Fruit fly (Drosophila melanogaster) whole organism, embryonic: ENCODE results near the gene CG14818.

Experiments used
- Bdp1 ChIP-seq: fragments of 200-800 bp; sonication (Bioruptor generic); optimal IDR thresholded peaks from 3 replicates; lab custom pipeline; 2016; ENCODE audit warnings: missing biosample characterization, missing genetic modification characterization
- CG10274 ChIP-seq: fragments of 200-800 bp; sonication (Bioruptor generic); optimal IDR thresholded peaks from 3 replicates; lab custom pipeline; 2017; ENCODE audit warnings: missing biosample characterization, mild to moderate bottlenecking, missing genetic modification characterization
- CG10979 ChIP-seq: fragments of 200-800 bp; sonication (Bioruptor generic); optimal IDR thresholded peaks from 2 replicates; lab custom pipeline; 2018; ENCODE audit warnings: missing biosample characterization, mild to moderate bottlenecking, missing genetic modification characterization, moderate library complexity
- CG12155 ChIP-seq: fragments of 200-800 bp; sonication (Bioruptor generic); optimal IDR thresholded peaks from 3 replicates; lab custom pipeline; 2016; ENCODE audit warnings: missing biosample characterization, missing genetic modification characterization
- CG12219 ChIP-seq: fragments of 200-800 bp; sonication (Bioruptor generic); optimal IDR thresholded peaks from 3 replicates; lab custom pipeline; 2018; ENCODE audit warnings: missing biosample characterization, mild to moderate bottlenecking, missing genetic modification characterization
- CG13624 ChIP-seq: fragments of 200-800 bp; sonication (Bioruptor generic); optimal IDR thresholded peaks from 2 replicates; lab custom pipeline; 2016; ENCODE audit warnings: missing biosample characterization, missing genetic modification characterization
- CG13775 ChIP-seq: fragments of 200-800 bp; sonication (Bioruptor generic); optimal IDR thresholded peaks from 3 replicates; lab custom pipeline; 2017; ENCODE audit warnings: missing biosample characterization, mild to moderate bottlenecking, missing genetic modification characterization
- CG14050 ChIP-seq: fragments of 200-800 bp; sonication (Bioruptor generic); IDR thresholded peaks from 3 replicates; pipeline ENCODE4 v1.3.6; 2022; ENCODE audit warnings: missing biosample characterization, missing genetic modification characterization
- CG14441 ChIP-seq: fragments of 200-800 bp; sonication (Bioruptor generic); IDR thresholded peaks from 2 replicates; pipeline ENCODE4 v1.3.6; 2022; ENCODE audit warnings: missing biosample characterization, missing genetic modification characterization
- CG14965 ChIP-seq: fragments of 200-800 bp; sonication (Bioruptor generic); optimal IDR thresholded peaks from 2 replicates; lab custom pipeline; 2016; ENCODE audit warnings: missing biosample characterization, missing genetic modification characterization, borderline replicate concordance
- CG15601 ChIP-seq: fragments of 200-800 bp; sonication (Bioruptor generic); optimal IDR thresholded peaks from 3 replicates; lab custom pipeline; 2019; ENCODE audit warnings: missing biosample characterization, mild to moderate bottlenecking, missing genetic modification characterization, moderate library complexity
- CG16815 ChIP-seq: fragments of 200-800 bp; sonication (Bioruptor generic); optimal IDR thresholded peaks from 3 replicates; lab custom pipeline; 2017; ENCODE audit warnings: missing biosample characterization, mild to moderate bottlenecking, missing genetic modification characterization
- CG17802 ChIP-seq: fragments of 200-800 bp; sonication (Bioruptor generic); optimal IDR thresholded peaks from 2 replicates; lab custom pipeline; 2018; ENCODE audit warnings: missing biosample characterization, mild to moderate bottlenecking, missing genetic modification characterization, moderate library complexity
- CG18619 ChIP-seq: fragments of 200-800 bp; sonication (Bioruptor generic); optimal IDR thresholded peaks from 3 replicates; lab custom pipeline; 2017; ENCODE audit warnings: missing biosample characterization, mild to moderate bottlenecking, missing genetic modification characterization
- CG18764 ChIP-seq: fragments of 200-800 bp; sonication (Bioruptor generic); optimal IDR thresholded peaks from 3 replicates; lab custom pipeline; 2016; ENCODE audit warnings: missing biosample characterization, missing genetic modification characterization
- CG3281 ChIP-seq: fragments of 200-800 bp; sonication (Bioruptor generic); optimal IDR thresholded peaks from 3 replicates; lab custom pipeline; 2017; ENCODE audit warnings: missing biosample characterization, mild to moderate bottlenecking, missing genetic modification characterization
- CG3995 ChIP-seq: fragments of 200-800 bp; sonication (Bioruptor generic); optimal IDR thresholded peaks from 3 replicates; lab custom pipeline; 2016; ENCODE audit warnings: missing biosample characterization, missing genetic modification characterization
- CG4282 ChIP-seq: fragments of 200-800 bp; sonication (Bioruptor generic); optimal IDR thresholded peaks from 2 replicates; lab custom pipeline; 2016; ENCODE audit warnings: missing biosample characterization, missing genetic modification characterization
- CG7372 ChIP-seq: fragments of 200-800 bp; sonication (Bioruptor generic); IDR thresholded peaks from 2 replicates; pipeline ENCODE4 v1.3.6; 2022; ENCODE audit warnings: missing biosample characterization, missing genetic modification characterization
- CG7987 ChIP-seq: fragments of 200-800 bp; sonication (Bioruptor generic); optimal IDR thresholded peaks from 2 replicates; lab custom pipeline; 2018; ENCODE audit warnings: missing biosample characterization, mild to moderate bottlenecking, missing genetic modification characterization, moderate library complexity
- CG8089 ChIP-seq: fragments of 200-800 bp; sonication (Bioruptor generic); optimal IDR thresholded peaks from 3 replicates; lab custom pipeline; 2016; ENCODE audit warnings: missing biosample characterization, missing genetic modification characterization
- CG8944 ChIP-seq: fragments of 200-800 bp; sonication (Bioruptor generic); optimal IDR thresholded peaks from 3 replicates; lab custom pipeline; 2016; ENCODE audit warnings: missing biosample characterization, missing genetic modification characterization
- CG9215 ChIP-seq: fragments of 200-800 bp; sonication (Bioruptor generic); IDR thresholded peaks from 2 replicates; pipeline ENCODE4 v1.3.6; 2022; ENCODE audit warnings: missing biosample characterization, missing genetic modification characterization
- Camta ChIP-seq: fragments of 200-800 bp; sonication (Bioruptor generic); optimal IDR thresholded peaks from 2 replicates; lab custom pipeline; 2016; ENCODE audit warnings: missing biosample characterization, missing genetic modification characterization
- ERR ChIP-seq: fragments of 200-800 bp; sonication (Bioruptor generic); optimal IDR thresholded peaks from 2 replicates; lab custom pipeline; 2016; ENCODE audit warnings: missing biosample characterization, missing genetic modification characterization
- Eip74EF ChIP-seq, 2 experiments: fragments of 200-800 bp in 1 of 2; fragments of >200 bp in 1 of 2; sonication (Bioruptor generic) in 1 of 2; optimal IDR thresholded peaks; 2 replicates each; lab custom pipeline; 2017 to 2019; ENCODE audit warnings: missing biosample characterization in 2 of 2, missing genetic modification characterization in 2 of 2, mild to moderate bottlenecking in 1 of 2, moderate library complexity in 1 of 2
- Gsc ChIP-seq: fragments of 200-800 bp; sonication (Bioruptor generic); IDR thresholded peaks from 2 replicates; pipeline ENCODE4 v1.3.6; 2022; ENCODE audit warnings: missing biosample characterization, missing genetic modification characterization
- Mes4 ChIP-seq: fragments of 200-800 bp; sonication (Bioruptor generic); optimal IDR thresholded peaks from 2 replicates; lab custom pipeline; 2016; ENCODE audit warnings: missing biosample characterization, missing genetic modification characterization
- Opbp ChIP-seq: fragments of 200-800 bp; sonication (Bioruptor generic); IDR thresholded peaks from 3 replicates; pipeline ENCODE4 v1.3.6; 2022; ENCODE audit warnings: missing biosample characterization, missing genetic modification characterization; ENCODE audit not compliant: partially characterized antibody
- Sin3A ChIP-seq: fragments of >200 bp; optimal IDR thresholded peaks from 2 replicates; lab custom pipeline; 2018
- al ChIP-seq: fragments of 200-800 bp; sonication (Bioruptor generic); IDR thresholded peaks from 2 replicates; pipeline ENCODE4 v1.3.6; 2022; ENCODE audit warnings: missing biosample characterization, missing genetic modification characterization
- az2 ChIP-seq: fragments of 200-800 bp; sonication (Bioruptor generic); optimal IDR thresholded peaks from 3 replicates; lab custom pipeline; 2016; ENCODE audit warnings: missing biosample characterization, missing genetic modification characterization
- cad ChIP-seq: fragments of >200 bp; optimal IDR thresholded peaks from 2 replicates; lab custom pipeline; 2017; ENCODE audit warnings: missing biosample characterization, missing genetic modification characterization
- cas ChIP-seq: fragments of 200-800 bp; sonication (Bioruptor generic); IDR thresholded peaks from 2 replicates; pipeline ENCODE4 v1.3.6; 2022; ENCODE audit warnings: missing biosample characterization, missing genetic modification characterization
- da ChIP-seq: fragments of 200-800 bp; sonication (Bioruptor generic); optimal IDR thresholded peaks from 2 replicates; lab custom pipeline; 2016; ENCODE audit warnings: missing biosample characterization, missing genetic modification characterization
- dimm ChIP-seq: fragments of 200-800 bp; sonication (Bioruptor generic); IDR thresholded peaks from 2 replicates; pipeline ENCODE4 v1.3.6; 2022; ENCODE audit warnings: missing biosample characterization, missing genetic modification characterization
- dmrt11E ChIP-seq: fragments of 200-800 bp; sonication (Bioruptor generic); optimal IDR thresholded peaks from 3 replicates; lab custom pipeline; 2018; ENCODE audit warnings: missing biosample characterization, mild to moderate bottlenecking, missing genetic modification characterization, moderate library complexity
- dpn ChIP-seq, 2 experiments: fragments of 200-800 bp; sonication (Bioruptor generic); optimal IDR thresholded peaks; 3 replicates each; lab custom pipeline; 2016; ENCODE audit warnings: missing biosample characterization in 2 of 2, missing genetic modification characterization in 2 of 2
- ems ChIP-seq: fragments of 200-800 bp; sonication (Bioruptor generic); optimal IDR thresholded peaks from 3 replicates; lab custom pipeline; 2016; ENCODE audit warnings: missing biosample characterization, missing genetic modification characterization
- gsb-n ChIP-seq: fragments of 200-800 bp; sonication (Bioruptor generic); optimal IDR thresholded peaks from 3 replicates; lab custom pipeline; 2018; ENCODE audit warnings: missing biosample characterization, mild to moderate bottlenecking, missing genetic modification characterization
- h ChIP-seq: fragments of >200 bp; optimal IDR thresholded peaks from 2 replicates; lab custom pipeline; 2017
- jumu ChIP-seq: fragments of 200-800 bp; sonication (Bioruptor generic); optimal IDR thresholded peaks from 3 replicates; lab custom pipeline; 2016; ENCODE audit warnings: missing biosample characterization, missing genetic modification characterization
- peb ChIP-seq: fragments of 200-800 bp; sonication (Bioruptor generic); IDR thresholded peaks from 2 replicates; pipeline ENCODE4 v1.3.6; 2022; ENCODE audit warnings: missing biosample characterization, missing genetic modification characterization
- repo ChIP-seq: fragments of 200-800 bp; sonication (Bioruptor generic); optimal IDR thresholded peaks from 2 replicates; lab custom pipeline; 2016; ENCODE audit warnings: missing biosample characterization, missing genetic modification characterization
- slbo ChIP-seq: fragments of 200-800 bp; sonication (Bioruptor generic); IDR thresholded peaks from 2 replicates; pipeline ENCODE4 v1.3.6; 2022; ENCODE audit warnings: missing biosample characterization, missing genetic modification characterization
- sr ChIP-seq: fragments of 200-800 bp; sonication (Bioruptor generic); IDR thresholded peaks from 3 replicates; pipeline ENCODE4 v1.3.6; 2022; ENCODE audit warnings: missing biosample characterization, missing genetic modification characterization
- tll ChIP-seq, 2 experiments: fragments of 200-800 bp in 1 of 2; fragments of >200 bp in 1 of 2; sonication (Bioruptor generic) in 1 of 2; optimal IDR thresholded peaks; 2 replicates each; lab custom pipeline; 2017 to 2019; ENCODE audit warnings: missing biosample characterization in 2 of 2, missing genetic modification characterization in 2 of 2, mild to moderate bottlenecking in 1 of 2, moderate library complexity in 1 of 2
- tna ChIP-seq: fragments of 200-800 bp; sonication (Bioruptor generic); IDR thresholded peaks from 2 replicates; pipeline ENCODE4 v1.3.6; 2022; ENCODE audit warnings: missing biosample characterization, missing genetic modification characterization; ENCODE audit not compliant: partially characterized antibody
- toy ChIP-seq: fragments of 200-800 bp; sonication (Bioruptor generic); IDR thresholded peaks from 2 replicates; pipeline ENCODE4 v1.3.6; 2022; ENCODE audit warnings: missing biosample characterization, missing genetic modification characterization
- tup ChIP-seq: fragments of 200-800 bp; sonication (Bioruptor generic); optimal IDR thresholded peaks from 2 replicates; lab custom pipeline; 2016; ENCODE audit warnings: missing biosample characterization, mild to moderate bottlenecking, missing genetic modification characterization, moderate library complexity

CG14818 gene

dm6 chrX:1830396-1831218 is 49.0 kb downstream of the CG14818 start (continued):
- TF ChIP-seq da (GFP tag; lab: Kevin White, UChicago) (peak; percentile 76), Camta (GFP tag; lab: Kevin White, UChicago) (peak; percentile 93), CG8089 (GFP tag; lab: Kevin White, UChicago) (peak; percentile 89), CG17802 (tag; lab: Kevin White, UChicago) (peak; percentile 86), CG12219 (peak; percentile 96), CG7372 (GFP tag; lab: Robert Waterston, UW) (peak; percentile 95), sr (GFP tag; lab: Robert Waterston, UW) (peak; percentile 93), Bdp1 (GFP tag; lab: Kevin White, UChicago) (peak; percentile 78), CG13624 (GFP tag; lab: Kevin White, UChicago) (peak; percentile 95), CG12155 (GFP tag; lab: Kevin White, UChicago) (peak; percentile 93), cas (peak; percentile 91), gsb-n (peak; percentile 92), CG14050 (GFP tag; lab: Robert Waterston, UW) (peak; percentile 96), CG4282 (GFP tag; lab: Kevin White, UChicago) (peak; percentile 87), CG14965 (GFP tag; lab: Kevin White, UChicago) (peak; percentile 64), tll (GFP tag; optimal IDR thresholded peaks at IDR 0.05; lab: Kevin White, UChicago) (no peak), CG10274 (GFP tag; lab: Kevin White, UChicago) (peak; percentile 99), CG10979 (tag; lab: Kevin White, UChicago) (peak; percentile 92), repo (GFP tag; lab: Kevin White, UChicago) (peak; percentile 90), ERR (peak; percentile 88), ems (GFP tag; lab: Kevin White, UChicago) (peak; percentile 94), peb (GFP tag; lab: Robert Waterston, UW) (peak; percentile 95), CG16815 (GFP tag; lab: Kevin White, UChicago) (peak; percentile 85), CG18764 (GFP tag; lab: Kevin White, UChicago) (peak; percentile 85), Sin3A (no peak), tna (GFP tag; lab: Robert Waterston, UW) (no peak), CG9215 (GFP tag; lab: Robert Waterston, UW) (peak; percentile 90), dmrt11E (tag; lab: Kevin White, UChicago) (peak; percentile 78), al (GFP tag; lab: Robert Waterston, UW) (peak; percentile 95), tup (GFP tag; lab: Kevin White, UChicago) (peak; percentile 90), CG8944 (GFP tag; lab: Kevin White, UChicago) (peak; percentile 91), dpn (GFP tag; optimal IDR thresholded peaks at IDR 0.05; lab: Kevin White, UChicago) (peak; percentile 94 to 95), dimm (GFP tag; lab: Robert Waterston, UW) (peak; percentile 88), Mes4 (GFP tag; lab: Kevin White, UChicago) (peak; percentile 89), slbo (GFP tag; lab: Robert Waterston, UW) (peak; percentile 98), CG18619 (peak; percentile 94), CG13775 (GFP tag; lab: Kevin White, UChicago) (peak; percentile 92), CG7987 (GFP tag; lab: Kevin White, UChicago) (peak; percentile 90), Eip74EF (GFP tag; optimal IDR thresholded peaks at IDR 0.05; lab: Kevin White, UChicago) (peak in 1 of 2 experiments; percentile 91), Opbp (GFP tag; lab: Robert Waterston, UW) (0 out of 3 replicates have a peak, but pooled peaks have one; percentile 25), CG15601 (tag; lab: Kevin White, UChicago) (peak; percentile 91), toy (GFP tag; lab: Robert Waterston, UW) (peak; percentile 90), jumu (peak; percentile 93), CG3281 (GFP tag; lab: Kevin White, UChicago) (peak; percentile 96), CG14441 (GFP tag; lab: Robert Waterston, UW) (peak; percentile 98), Gsc (GFP tag; lab: Robert Waterston, UW) (peak; percentile 89), h (lab: Kevin White, UChicago) (no peak), cad (GFP tag; lab: Kevin White, UChicago) (no peak), CG3995 (GFP tag; lab: Kevin White, UChicago) (peak; percentile 70), az2 (peak; percentile 94)
